Worm (Caenorhabditis elegans) whole organism, mixed stage, embryonic: Measurements from ENCODE around the gene dkc-1.

Source experiments
- blmp-1 ChIP-seq: fragments of 150-350 bp; optimal IDR thresholded peaks from 2 replicates; lab custom pipeline; 2014; ENCODE audit warnings: missing biosample characterization, missing genetic modification characterization
- mep-1 ChIP-seq: fragments of 150-350 bp; optimal IDR thresholded peaks from 2 replicates; lab custom pipeline; 2017; ENCODE audit warnings: missing biosample characterization, missing genetic modification reagents, missing genetic modification characterization, inconsistent platforms
- nhr-2 ChIP-seq: fragments of 150-350 bp; optimal IDR thresholded peaks from 2 replicates; lab custom pipeline; 2014; ENCODE audit warnings: missing biosample characterization, missing genetic modification characterization
- nhr-237 ChIP-seq: fragments of 150-350 bp; optimal IDR thresholded peaks from 2 replicates; lab custom pipeline; 2014; ENCODE audit warnings: missing biosample characterization, missing genetic modification characterization
- pha-4 ChIP-seq: fragments of 150-350 bp; optimal IDR thresholded peaks from 2 replicates; lab custom pipeline; 2018; ENCODE audit warnings: missing biosample characterization, missing genetic modification reagents, missing genetic modification characterization
- snpc-4 ChIP-seq: fragments of 150-350 bp; optimal IDR thresholded peaks from 2 replicates; lab custom pipeline; 2014; ENCODE audit warnings: missing biosample characterization, missing genetic modification characterization
- unc-39 ChIP-seq: fragments of 150-350 bp; optimal IDR thresholded peaks from 2 replicates; lab custom pipeline; 2014; ENCODE audit warnings: missing biosample characterization, missing genetic modification characterization
- unc-62 ChIP-seq: fragments of 150-350 bp; optimal IDR thresholded peaks from 2 replicates; lab custom pipeline; 2014; ENCODE audit warnings: missing biosample characterization, missing genetic modification reagents, missing genetic modification characterization
- ztf-11 ChIP-seq: fragments of 150-350 bp; optimal IDR thresholded peaks from 2 replicates; lab custom pipeline; 2014; ENCODE audit warnings: missing biosample characterization, missing genetic modification characterization

DNA sequence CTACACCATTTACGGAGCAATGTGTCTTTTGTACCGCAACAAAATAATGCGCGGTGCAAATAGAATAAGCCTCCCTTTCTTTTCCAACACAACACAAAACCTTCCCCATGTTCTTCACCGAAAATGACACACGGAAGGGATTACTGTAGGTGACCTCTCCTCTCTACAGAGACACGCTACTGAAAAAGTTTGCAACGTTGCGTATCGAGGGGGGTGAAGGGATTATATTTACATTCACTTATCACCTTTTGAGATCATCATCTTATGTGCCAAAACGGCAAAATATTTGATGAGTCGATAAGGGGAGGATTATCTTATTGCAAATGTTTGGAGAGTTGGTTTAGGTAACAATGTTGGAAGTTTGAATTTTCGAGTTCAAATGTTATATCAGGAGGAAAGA, 34.8 kb downstream of the dkc-1 start:
- TF ChIP-seq snpc-4 (tag; lab: Kevin White, UChicago) (no peak), nhr-2 (tag; lab: Kevin White, UChicago) (no peak), nhr-237 (tag; lab: Kevin White, UChicago) (no peak), blmp-1 (no peak), mep-1 (tag; lab: Kevin White, UChicago) (no peak), unc-62 (GFP tag; lab: Kevin White, UChicago) (no peak), ztf-11 (tag; lab: Kevin White, UChicago) (no peak), pha-4 (tag; lab: Kevin White, UChicago) (no peak), unc-39 (no peak)
